Worm (Caenorhabditis elegans) whole organism, mixed stage, embryonic: ENCODE data around the gene T22F3.10.

Experiments used
- M03D4.4 ChIP-seq: sonication (generic microtip); optimal IDR thresholded peaks from 2 replicates; lab custom pipeline; 2017; ENCODE audit warnings: mild to moderate bottlenecking, missing genetic modification characterization, missing compliant biosample characterization
- bed-3 ChIP-seq: fragments of 200-800 bp; sonication (Bioruptor generic); optimal IDR thresholded peaks from 3 replicates; lab custom pipeline; 2018; ENCODE audit warnings: mild to moderate bottlenecking, missing genetic modification characterization, moderate library complexity, missing compliant biosample characterization
- blmp-1 ChIP-seq: fragments of 150-350 bp; optimal IDR thresholded peaks from 2 replicates; lab custom pipeline; 2014; ENCODE audit warnings: missing biosample characterization, missing genetic modification characterization
- ceh-39 ChIP-seq: fragments of 150-350 bp; optimal IDR thresholded peaks from 2 replicates; lab custom pipeline; 2014; ENCODE audit warnings: missing biosample characterization, missing genetic modification characterization
- ceh-43 ChIP-seq: fragments of 200-800 bp; sonication (Bioruptor generic); optimal IDR thresholded peaks from 2 replicates; lab custom pipeline; 2018; ENCODE audit warnings: mild to moderate bottlenecking, missing genetic modification characterization, moderate library complexity, missing compliant biosample characterization
- ceh-83 ChIP-seq: fragments of 200-800 bp; sonication (Bioruptor generic); optimal IDR thresholded peaks from 2 replicates; lab custom pipeline; 2018; ENCODE audit warnings: mild to moderate bottlenecking, missing genetic modification characterization, missing compliant biosample characterization
- ces-1 ChIP-seq: fragments of 150-350 bp; optimal IDR thresholded peaks from 2 replicates; lab custom pipeline; 2014; ENCODE audit warnings: missing biosample characterization, missing genetic modification reagents, missing genetic modification characterization
- cnd-1 ChIP-seq: fragments of 200-800 bp; sonication (Bioruptor generic); optimal IDR thresholded peaks from 2 replicates; lab custom pipeline; 2018; ENCODE audit warnings: mild to moderate bottlenecking, missing genetic modification characterization, missing compliant biosample characterization
- drap-1 ChIP-seq: fragments of 200-800 bp; sonication (Bioruptor generic); optimal IDR thresholded peaks from 3 replicates; lab custom pipeline; 2018; ENCODE audit warnings: mild to moderate bottlenecking, missing genetic modification characterization, missing compliant biosample characterization
- elt-3 ChIP-seq: fragments of 150-350 bp; optimal IDR thresholded peaks from 2 replicates; lab custom pipeline; 2014; ENCODE audit warnings: missing biosample characterization, missing genetic modification characterization
- flh-1 ChIP-seq: fragments of 200-800 bp; sonication (Bioruptor generic); optimal IDR thresholded peaks from 2 replicates; lab custom pipeline; 2018; ENCODE audit warnings: mild to moderate bottlenecking, missing genetic modification characterization, moderate library complexity, missing compliant biosample characterization
- ham-2 ChIP-seq: fragments of 200-800 bp; sonication (Bioruptor generic); optimal IDR thresholded peaks from 2 replicates; lab custom pipeline; 2018; ENCODE audit warnings: mild to moderate bottlenecking, missing genetic modification characterization, missing compliant biosample characterization
- hlh-1 ChIP-seq: fragments of 150-350 bp; optimal IDR thresholded peaks from 2 replicates; lab custom pipeline; 2014; ENCODE audit warnings: missing biosample characterization, missing genetic modification reagents, missing genetic modification characterization
- lin-13 ChIP-seq: fragments of 150-350 bp; optimal IDR thresholded peaks from 2 replicates; lab custom pipeline; 2014; ENCODE audit warnings: missing biosample characterization, missing genetic modification characterization
- lin-32 ChIP-seq: fragments of 200-800 bp; sonication (Bioruptor generic); optimal IDR thresholded peaks from 2 replicates; lab custom pipeline; 2018; ENCODE audit warnings: mild to moderate bottlenecking, missing genetic modification characterization, missing compliant biosample characterization
- lsy-2 ChIP-seq: fragments of 150-350 bp; optimal IDR thresholded peaks from 2 replicates; lab custom pipeline; 2014; ENCODE audit warnings: missing biosample characterization, missing genetic modification characterization
- mep-1 ChIP-seq: fragments of 150-350 bp; optimal IDR thresholded peaks from 2 replicates; lab custom pipeline; 2017; ENCODE audit warnings: missing biosample characterization, missing genetic modification reagents, missing genetic modification characterization, inconsistent platforms
- mls-2 ChIP-seq: sonication (generic microtip); optimal IDR thresholded peaks from 2 replicates; lab custom pipeline; 2016; ENCODE audit warnings: mild to moderate bottlenecking, missing genetic modification characterization, moderate library complexity, missing compliant biosample characterization
- nhr-12 ChIP-seq: fragments of 150-350 bp; optimal IDR thresholded peaks from 2 replicates; lab custom pipeline; 2014; ENCODE audit warnings: missing biosample characterization, missing genetic modification characterization
- nhr-2 ChIP-seq: fragments of 150-350 bp; optimal IDR thresholded peaks from 2 replicates; lab custom pipeline; 2014; ENCODE audit warnings: missing biosample characterization, missing genetic modification characterization
- nhr-237 ChIP-seq: fragments of 150-350 bp; optimal IDR thresholded peaks from 2 replicates; lab custom pipeline; 2014; ENCODE audit warnings: missing biosample characterization, missing genetic modification characterization
- nhr-28 ChIP-seq: fragments of 150-350 bp; optimal IDR thresholded peaks from 2 replicates; lab custom pipeline; 2014; ENCODE audit warnings: missing biosample characterization, missing genetic modification characterization
- nhr-76 ChIP-seq: sonication (generic microtip); optimal IDR thresholded peaks from 2 replicates; lab custom pipeline; 2017; ENCODE audit warnings: missing biosample characterization, missing genetic modification characterization
- pha-4 ChIP-seq: fragments of 150-350 bp; optimal IDR thresholded peaks from 2 replicates; lab custom pipeline; 2018; ENCODE audit warnings: missing biosample characterization, missing genetic modification reagents, missing genetic modification characterization
- sem-2 ChIP-seq: fragments of 200-800 bp; sonication (Bioruptor generic); optimal IDR thresholded peaks from 2 replicates; lab custom pipeline; 2018; ENCODE audit warnings: mild to moderate bottlenecking, missing genetic modification characterization, missing compliant biosample characterization
- snpc-4 ChIP-seq: fragments of 150-350 bp; optimal IDR thresholded peaks from 2 replicates; lab custom pipeline; 2014; ENCODE audit warnings: missing biosample characterization, missing genetic modification characterization
- sptf-1 ChIP-seq: sonication (generic microtip); optimal IDR thresholded peaks from 2 replicates; lab custom pipeline; 2017; ENCODE audit warnings: mild to moderate bottlenecking, missing genetic modification characterization, moderate library complexity, missing compliant biosample characterization
- unc-120 ChIP-seq: sonication (generic microtip); optimal IDR thresholded peaks from 2 replicates; lab custom pipeline; 2017; ENCODE audit warnings: missing genetic modification characterization, missing compliant biosample characterization; ENCODE audit not compliant: poor library complexity, severe bottlenecking
- unc-39 ChIP-seq: fragments of 150-350 bp; optimal IDR thresholded peaks from 2 replicates; lab custom pipeline; 2014; ENCODE audit warnings: missing biosample characterization, missing genetic modification characterization
- unc-62 ChIP-seq: fragments of 150-350 bp; optimal IDR thresholded peaks from 2 replicates; lab custom pipeline; 2014; ENCODE audit warnings: missing biosample characterization, missing genetic modification reagents, missing genetic modification characterization
- zip-8 ChIP-seq: fragments of 150-350 bp; optimal IDR thresholded peaks from 2 replicates; lab custom pipeline; 2014; ENCODE audit warnings: missing biosample characterization, missing genetic modification characterization
- ztf-11 ChIP-seq: fragments of 150-350 bp; optimal IDR thresholded peaks from 2 replicates; lab custom pipeline; 2014; ENCODE audit warnings: missing biosample characterization, missing genetic modification characterization

Gene T22F3.10

DNA sequence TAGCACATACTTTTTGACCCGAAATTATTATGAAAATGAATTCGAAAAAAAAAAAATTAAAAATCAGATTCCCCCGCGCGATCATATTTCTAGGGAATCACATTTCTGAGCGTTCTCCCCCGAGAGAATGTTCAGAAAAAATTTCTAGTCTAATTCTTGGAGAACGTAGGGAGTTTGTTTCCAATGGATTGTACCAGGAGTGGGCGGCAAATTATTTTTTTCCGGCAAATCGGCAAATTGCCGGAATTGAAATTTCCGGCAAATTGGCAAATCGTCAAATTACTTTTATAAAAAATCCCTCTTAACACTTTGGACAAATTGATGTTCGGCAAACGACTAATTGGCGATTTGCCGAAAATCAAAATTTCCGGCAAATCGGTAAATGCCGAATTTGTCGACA lies at the start of gene T22F3.10:
TSS of gene T22F3.10 (minus strand) at position 101 of the 400 bp plus-strand sequence.
- TF ChIP-seq nhr-76 (tag; lab: Kevin White, UChicago) (no peak), lsy-2 (tag; lab: Kevin White, UChicago) (no peak), zip-8 (tag; lab: Kevin White, UChicago) (no peak), unc-39 (tag; lab: Kevin White, UChicago) (no peak), ceh-83 (no peak), unc-120 (no peak), drap-1 (no peak), pha-4 (tag; lab: Kevin White, UChicago) (no peak), ces-1 (GFP tag; lab: Kevin White, UChicago) (no peak), lin-13 (tag; lab: Kevin White, UChicago) (no peak), ceh-43 (GFP tag; lab: Kevin White, UChicago) (no peak), M03D4.4 (tag; lab: Kevin White, UChicago) (no peak), nhr-28 (tag; lab: Kevin White, UChicago) (no peak), snpc-4 (tag; lab: Kevin White, UChicago) (no peak)
- TF ChIP-seq, all 35 proteins: peak for 0

ce11 chrV:3659472-3659871 lies 47.9 kb upstream of the T22F3.10 start, which contains the start of gene acr-23:
acr-23 (minus strand) TSS chrV:3659572.
- no peak for TF ChIP-seq bed-3 (GFP tag; lab: Kevin White, UChicago)
- TF ChIP-seq nhr-28 (tag; lab: Kevin White, UChicago) = no peak
- no peak for TF ChIP-seq blmp-1 (tag; lab: Kevin White, UChicago)
- no peak for TF ChIP-seq flh-1
- no peak for TF ChIP-seq hlh-1 (tag; lab: Kevin White, UChicago)
- no peak for TF ChIP-seq nhr-12 (tag; lab: Kevin White, UChicago)
- TF ChIP-seq zip-8 (tag; lab: Kevin White, UChicago) = no peak
- TF ChIP-seq sem-2 = no peak
- no peak for TF ChIP-seq lin-13 (tag; lab: Kevin White, UChicago)
- no peak for TF ChIP-seq snpc-4 (tag; lab: Kevin White, UChicago)

DNA sequence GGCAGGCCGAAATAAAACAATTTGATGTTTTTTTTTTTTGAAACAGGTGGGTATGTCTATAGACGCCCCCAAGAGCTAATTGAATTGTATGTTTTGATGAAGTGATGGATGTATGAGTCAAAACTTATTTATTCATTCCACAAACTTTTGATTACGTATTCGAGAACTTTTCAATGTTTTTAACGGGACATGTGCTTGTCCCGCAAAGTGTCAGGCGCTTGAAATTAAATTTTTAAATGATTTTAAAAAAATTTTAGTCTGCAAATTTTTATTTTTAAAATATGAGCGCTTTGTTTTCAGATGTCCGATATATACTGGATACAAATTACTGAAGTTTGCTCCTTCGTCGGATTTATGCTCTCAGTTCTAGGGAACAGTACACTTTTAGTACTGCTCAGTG lies 37.9 kb upstream of the T22F3.10 start, which contains the start of gene str-114:
TSS of gene str-114 (plus strand) at position 301 of the 400 bp plus-strand sequence.
- TF ChIP-seq mls-2 (tag; lab: Kevin White, UChicago) (no peak), ztf-11 (tag; lab: Kevin White, UChicago) (no peak), hlh-1 (tag; lab: Kevin White, UChicago) (no peak), ceh-39 (no peak), unc-62 (GFP tag; lab: Kevin White, UChicago) (no peak), lin-32 (GFP tag; lab: Kevin White, UChicago) (no peak), flh-1 (no peak), sptf-1 (tag; lab: Kevin White, UChicago) (no peak), pha-4 (tag; lab: Kevin White, UChicago) (no peak), nhr-12 (tag; lab: Kevin White, UChicago) (no peak), nhr-237 (tag; lab: Kevin White, UChicago) (no peak), mep-1 (tag; lab: Kevin White, UChicago) (no peak), elt-3 (no peak), lin-13 (tag; lab: Kevin White, UChicago) (no peak), ceh-43 (GFP tag; lab: Kevin White, UChicago) (no peak), ham-2 (GFP tag; lab: Kevin White, UChicago) (no peak), nhr-2 (tag; lab: Kevin White, UChicago) (no peak), unc-120 (no peak), ceh-83 (no peak), drap-1 (no peak)
- TF ChIP-seq, all 35 proteins: peak for 0

ce11 chrV:3647862-3648261 lies 36.3 kb upstream of the T22F3.10 start, which contains the start of gene F59B1.10:
F59B1.10 (minus strand) TSS chrV:3647962.
- TF ChIP-seq nhr-12 (tag; lab: Kevin White, UChicago) = no peak
- TF ChIP-seq mep-1 (tag; lab: Kevin White, UChicago) = no peak
- no peak for TF ChIP-seq sptf-1 (tag; lab: Kevin White, UChicago)
- no peak for TF ChIP-seq drap-1
- TF ChIP-seq M03D4.4 (tag; lab: Kevin White, UChicago) = no peak
- TF ChIP-seq blmp-1 (tag; lab: Kevin White, UChicago) = no peak
- TF ChIP-seq pha-4 (tag; lab: Kevin White, UChicago) = no peak
- no peak for TF ChIP-seq bed-3 (GFP tag; lab: Kevin White, UChicago)
- TF ChIP-seq cnd-1 (tag; lab: Kevin White, UChicago) = no peak
- no peak for TF ChIP-seq ztf-11 (tag; lab: Kevin White, UChicago)
- TF ChIP-seq nhr-76 (tag; lab: Kevin White, UChicago) = no peak
- TF ChIP-seq ces-1 (GFP tag; lab: Kevin White, UChicago) = no peak
- TF ChIP-seq unc-62 (GFP tag; lab: Kevin White, UChicago) = no peak
- no peak for TF ChIP-seq ceh-43 (GFP tag; lab: Kevin White, UChicago)
- TF ChIP-seq nhr-2 (tag; lab: Kevin White, UChicago) = no peak
- no peak for TF ChIP-seq mls-2 (tag; lab: Kevin White, UChicago)
- no peak for TF ChIP-seq sem-2
- TF ChIP-seq lin-13 (tag; lab: Kevin White, UChicago) = no peak
